Fruit fly (Drosophila melanogaster): ENCODE measurements around the gene shps.

- no peak for TF ChIP-seq CG33557 (GFP tag; optimal IDR thresholded peaks at IDR 0.05)
- TF ChIP-seq disco-r (GFP tag; optimal IDR thresholded peaks at IDR 0.05) = no peak
- no peak for TF ChIP-seq CG2120 (GFP tag; optimal IDR thresholded peaks at IDR 0.05)
- no peak for TF ChIP-seq CG13287 (GFP tag; IDR thresholded peaks at IDR 0.05; ENCODE audit: partially characterized antibody)
- no peak for TF ChIP-seq nmo (GFP tag; optimal IDR thresholded peaks at IDR 0.05)
- no peak for TF ChIP-seq CG13296 (GFP tag; optimal IDR thresholded peaks at IDR 0.05)
- no peak for TF ChIP-seq BtbVII (GFP tag; optimal IDR thresholded peaks at IDR 0.05)
- TF ChIP-seq sisA (GFP tag; IDR thresholded peaks at IDR 0.05) = no peak
Observed at dm6 chr3R:24261380-24262021, 17.9 kb upstream of the shps start.

Measured in whole organism, embryonic.